Worm (Caenorhabditis elegans) whole organism, late embryonic: ENCODE measurements around the gene F15H10.9.

Experiments
- elt-2 ChIP-seq: sonication (generic microtip); optimal IDR thresholded peaks from 2 replicates; lab custom pipeline; 2016; ENCODE audit warnings: missing genetic modification reagents, missing genetic modification characterization, missing compliant biosample characterization
- lim-6 ChIP-seq: sonication (generic microtip); optimal IDR thresholded peaks from 2 replicates; lab custom pipeline; 2016; ENCODE audit warnings: missing genetic modification characterization, missing compliant biosample characterization
- nhr-11 ChIP-seq: fragments of 150-350 bp; optimal IDR thresholded peaks from 2 replicates; lab custom pipeline; 2014; ENCODE audit warnings: missing biosample characterization, missing genetic modification characterization
- pha-4 ChIP-seq: fragments of 150-350 bp; optimal IDR thresholded peaks from 2 replicates; lab custom pipeline; 2018; ENCODE audit warnings: missing biosample characterization, missing genetic modification reagents, missing genetic modification characterization

DNA sequence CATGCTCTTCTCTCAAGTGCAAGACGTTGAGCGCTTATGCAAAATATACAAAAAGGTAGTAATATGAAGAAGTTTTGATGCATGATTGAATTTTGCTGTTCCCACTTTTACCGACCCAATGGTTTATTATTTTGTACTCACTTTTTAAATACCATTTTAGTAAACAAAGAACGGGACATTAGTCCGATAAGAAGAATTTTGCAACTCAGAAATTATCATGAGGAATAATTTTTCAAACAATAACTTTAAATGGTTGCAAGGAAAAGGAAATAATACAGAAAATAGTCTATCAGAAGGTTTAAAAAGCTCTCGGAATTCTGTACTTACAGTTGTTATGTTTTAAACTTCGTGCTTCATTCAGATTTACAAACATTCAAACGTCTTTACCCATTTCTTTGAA lies at the start of gene F15H10.9:
- TF ChIP-seq lim-6 (tag; lab: Kevin White, UChicago): no peak
- no peak for TF ChIP-seq pha-4 (tag; lab: Kevin White, UChicago)
- TF ChIP-seq elt-2 (tag; lab: Kevin White, UChicago): no peak
- TF ChIP-seq nhr-11 (tag; lab: Kevin White, UChicago): no peak
